Fruit fly (Drosophila melanogaster) whole organism, wandering third instar larva: ENCODE results near the gene CG10959.

ENCODE experiments used
- Dif ChIP-seq: fragments of 200-275, 200-300 bp; sonication (Bioruptor generic); optimal IDR thresholded peaks from 2 replicates; lab custom pipeline; 2018; ENCODE audit warnings: missing biosample characterization, missing genetic modification characterization; ENCODE audit not compliant: partially characterized antibody
- Hr78 ChIP-seq: fragments of >200 bp; optimal IDR thresholded peaks from 2 replicates; lab custom pipeline; 2017; ENCODE audit warnings: missing biosample characterization, missing genetic modification characterization
- OdsH ChIP-seq: fragments of 200-800 bp; sonication (Bioruptor generic); optimal IDR thresholded peaks from 2 replicates; lab custom pipeline; 2016; ENCODE audit warnings: missing biosample characterization, mild to moderate bottlenecking, missing genetic modification characterization
- Vsx2 ChIP-seq: fragments of 200-300, 225-300 bp; sonication (Bioruptor generic); optimal IDR thresholded peaks from 2 replicates; lab custom pipeline; 2018; ENCODE audit warnings: missing biosample characterization, missing genetic modification characterization; ENCODE audit not compliant: partially characterized antibody
- br ChIP-seq: fragments of 200-800 bp; sonication (Bioruptor generic); optimal IDR thresholded peaks from 2 replicates; lab custom pipeline; 2016; ENCODE audit warnings: missing biosample characterization, missing genetic modification characterization
- dsf ChIP-seq: sonication (Bioruptor generic); optimal IDR thresholded peaks from 2 replicates; lab custom pipeline; 2016; ENCODE audit warnings: missing biosample characterization, missing genetic modification characterization, borderline replicate concordance
- fru ChIP-seq: fragments of 200-800 bp; sonication (Bioruptor generic); optimal IDR thresholded peaks from 3 replicates; lab custom pipeline; 2016; ENCODE audit warnings: missing biosample characterization, mild to moderate bottlenecking, missing genetic modification characterization
- h ChIP-seq: fragments of 200-800 bp; sonication (Bioruptor generic); optimal IDR thresholded peaks from 3 replicates; lab custom pipeline; 2016; ENCODE audit warnings: missing biosample characterization, mild to moderate bottlenecking, missing genetic modification characterization
- pan ChIP-seq: fragments of >200 bp; optimal IDR thresholded peaks from 2 replicates; lab custom pipeline; 2017
- psq ChIP-seq: fragments of 200-800 bp; sonication (Bioruptor generic); optimal IDR thresholded peaks from 3 replicates; lab custom pipeline; 2017; ENCODE audit warnings: missing biosample characterization, mild to moderate bottlenecking, missing genetic modification characterization, moderate library complexity
- usp ChIP-seq: fragments of >200 bp; optimal IDR thresholded peaks from 2 replicates; lab custom pipeline; 2017; ENCODE audit warnings: missing biosample characterization, missing genetic modification characterization
- woc ChIP-seq: sonication (Bioruptor generic); optimal IDR thresholded peaks from 2 replicates; lab custom pipeline; 2016; ENCODE audit warnings: missing biosample characterization, mild to moderate bottlenecking, missing genetic modification characterization

DNA sequence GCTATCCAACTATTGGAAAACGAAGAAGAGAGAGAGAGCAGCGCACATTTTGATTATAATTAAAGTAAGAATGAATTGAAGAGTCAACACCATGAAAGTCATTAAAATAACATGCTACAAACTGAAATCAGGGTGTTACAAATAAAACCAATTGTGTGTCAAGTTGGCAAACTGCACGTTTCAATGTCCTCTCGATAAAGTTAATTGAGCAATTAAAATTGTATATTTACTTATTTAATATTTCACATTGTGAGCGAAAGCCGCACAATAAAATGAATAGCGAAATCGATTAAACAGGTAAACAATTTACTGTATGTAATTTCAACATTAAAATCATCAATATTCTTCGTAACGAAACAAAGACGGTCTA, 47.6 kb downstream of the CG10959 start:
- TF ChIP-seq br (GFP tag; lab: Kevin White, UChicago) (no peak), Hr78 (GFP tag; lab: Kevin White, UChicago) (no peak), pan (lab: Kevin White, UChicago) (no peak), dsf (GFP tag; lab: Kevin White, UChicago) (no peak), Dif (GFP tag; lab: Kevin White, UChicago) (no peak), h (GFP tag; lab: Kevin White, UChicago) (no peak), Vsx2 (GFP tag; lab: Kevin White, UChicago) (no peak), usp (GFP tag; lab: Kevin White, UChicago) (no peak), woc (GFP tag; lab: Kevin White, UChicago) (no peak), OdsH (peak; percentile 9), fru (no peak), psq (GFP tag; lab: Kevin White, UChicago) (peak; percentile 7)
